Worm (Caenorhabditis elegans) whole organism, L1 larva: ENCODE results near the gene F14F9.5.
A peak's percentile ranks its signal among the peaks of the same experiment; 100 is the strongest.

Experiments
- efl-1 ChIP-seq, 4 experiments: fragments of 150-350 bp; optimal IDR thresholded peaks in 3 of 4; peaks in 1 of 4; 1 replicate in 1 of 4; 2 replicates in 3 of 4; lab custom pipeline; 2014; ENCODE audit warnings: missing biosample characterization in 2 of 4, missing genetic modification characterization in 2 of 4, missing genetic modification reagents in 2 of 4
- elt-2 ChIP-seq: sonication (generic microtip); optimal IDR thresholded peaks from 2 replicates; lab custom pipeline; 2016; ENCODE audit warnings: missing genetic modification characterization, mild to moderate bottlenecking, inconsistent platforms, missing compliant biosample characterization, missing genetic modification reagents
- irx-1 ChIP-seq: sonication (generic microtip); optimal IDR thresholded peaks from 2 replicates; lab custom pipeline; 2016; ENCODE audit warnings: missing genetic modification characterization, missing compliant biosample characterization
- unc-30 ChIP-seq: sonication (generic microtip); optimal IDR thresholded peaks from 2 replicates; lab custom pipeline; 2017; ENCODE audit warnings: missing biosample characterization, missing genetic modification characterization

The F14F9.5 gene

DNA sequence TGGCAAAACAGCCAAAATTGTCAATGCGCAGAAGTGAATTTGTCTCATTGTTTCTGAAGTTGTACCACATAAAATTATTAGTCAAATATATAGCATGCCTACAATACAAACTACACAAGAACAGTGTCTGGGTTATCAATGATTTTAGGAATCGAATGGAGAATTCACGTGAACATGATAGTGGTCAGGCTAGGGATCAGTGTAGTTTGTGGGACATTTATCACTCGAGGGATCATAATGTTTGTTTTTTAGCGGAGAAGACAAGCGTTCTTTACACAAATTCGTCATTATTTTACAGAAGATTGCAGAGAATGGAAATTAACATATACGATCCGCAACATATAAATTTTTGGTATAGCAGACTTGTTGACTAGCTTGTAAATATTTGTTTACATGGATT is 50.3 kb downstream of the F14F9.5 start, which contains the start of gene ugt-51:
ugt-51 (minus strand) TSS at position 101 of the 400 bp plus-strand sequence.
- TF ChIP-seq irx-1: no peak
- no peak for TF ChIP-seq efl-1 (optimal IDR thresholded peaks at IDR 0.05; lab: Kevin White, UChicago)
- peak in 1 of 2 experiments; percentile 49 for TF ChIP-seq efl-1 (GFP tag; optimal IDR thresholded peaks at IDR 0.05 in 1 of 2; lab: Kevin White, UChicago)

DNA sequence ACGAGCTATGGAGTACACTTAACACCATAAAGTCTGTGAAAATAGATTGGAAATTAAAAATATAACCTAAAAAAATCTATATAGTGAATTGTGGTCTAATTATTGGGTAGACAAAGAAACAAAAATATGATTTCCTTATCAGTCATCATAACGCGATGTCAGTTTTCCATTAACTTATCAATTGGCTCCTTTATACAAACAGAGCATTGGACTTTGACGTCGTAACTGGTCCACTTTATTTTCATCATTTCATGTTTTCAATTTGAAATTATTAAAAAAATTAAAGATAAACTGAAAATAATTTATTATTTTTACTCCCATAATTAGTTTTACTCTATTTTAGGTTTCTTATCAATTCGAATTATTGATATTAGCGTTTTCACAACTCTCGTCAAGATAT is 51.2 kb downstream of the F14F9.5 start:
- TF ChIP-seq elt-2 (peak; percentile 6), unc-30 (tag; lab: Kevin White, UChicago) (no peak)
